Fruit fly (Drosophila melanogaster): ENCODE results near the gene Dip-B.

Dip-B gene

dm6 chr3R:13799567-13800429, 17.7 kb downstream of the Dip-B start (continued):
- TF ChIP-seq tap (tag; optimal IDR thresholded peaks at IDR 0.05) (peak; percentile 25), fd96Cb (tag; optimal IDR thresholded peaks at IDR 0.05) (peak; percentile 34), CG4424 (GFP tag; optimal IDR thresholded peaks at IDR 0.05) (peak; percentile 56), fd102C (GFP tag; optimal IDR thresholded peaks at IDR 0.05) (peak; percentile 2), CG9932 (GFP tag; IDR thresholded peaks at IDR 0.05) (no peak), E2f2 (GFP tag; IDR thresholded peaks at IDR 0.05) (no peak), gem (tag; optimal IDR thresholded peaks at IDR 0.05) (peak; percentile 77), nerfin-1 (tag; optimal IDR thresholded peaks at IDR 0.05) (no peak), dpn (GFP tag; optimal IDR thresholded peaks at IDR 0.05) (peak in 1 of 2 experiments; percentile 3), CG7556 (GFP tag; optimal IDR thresholded peaks at IDR 0.05) (peak; percentile 64), CG10366 (GFP tag; IDR thresholded peaks at IDR 0.05) (no peak), Asciz (GFP tag; optimal IDR thresholded peaks at IDR 0.05) (no peak), Hr78 (GFP tag; optimal IDR thresholded peaks at IDR 0.05) (no peak), exex (tag; optimal IDR thresholded peaks at IDR 0.05) (no peak), CG13775 (GFP tag; optimal IDR thresholded peaks at IDR 0.05) (peak; percentile 60), grau (tag; optimal IDR thresholded peaks at IDR 0.05) (peak; percentile 62), az2 (GFP tag; optimal IDR thresholded peaks at IDR 0.05) (peak; percentile 49), cg (GFP tag; optimal IDR thresholded peaks at IDR 0.05) (no peak), Atf6 (GFP tag; IDR thresholded peaks at IDR 0.05) (no peak), CG34376 (GFP tag; optimal IDR thresholded peaks at IDR 0.05) (no peak), Xrp1 (GFP tag; IDR thresholded peaks at IDR 0.05) (peak; percentile 68; the same call in 1 of the 2 replicates), Spps (tag; optimal IDR thresholded peaks at IDR 0.05) (no peak), CG7839 (tag; optimal IDR thresholded peaks at IDR 0.05) (peak; percentile 63), CG8359 (GFP tag; optimal IDR thresholded peaks at IDR 0.05; ENCODE audit: borderline replicate concordance) (peak; percentile 9), CG4854 (GFP tag; optimal IDR thresholded peaks at IDR 0.05) (no peak), Xbp1 (GFP tag; optimal IDR thresholded peaks at IDR 0.05) (no peak), tna (GFP tag; IDR thresholded peaks at IDR 0.05; ENCODE audit: partially characterized antibody) (no peak), org-1 (GFP tag; optimal IDR thresholded peaks at IDR 0.05) (peak; percentile 31), Rfx (GFP tag; IDR thresholded peaks at IDR 0.05) (no peak), Dad (GFP tag; optimal IDR thresholded peaks at IDR 0.05) (no peak), CG7357 (GFP tag; IDR thresholded peaks at IDR 0.05) (no peak), CG2712 (tag; optimal IDR thresholded peaks at IDR 0.05) (peak; percentile 75), ap (GFP tag; IDR thresholded peaks at IDR 0.05) (no peak), Doc2 (GFP tag; IDR thresholded peaks at IDR 0.05) (no peak), NFAT (GFP tag; IDR thresholded peaks at IDR 0.05) (no peak), CG17385 (GFP tag; optimal IDR thresholded peaks at IDR 0.05) (peak; percentile 25), Nf-YB (GFP tag; optimal IDR thresholded peaks at IDR 0.05) (peak; percentile 16), lbe (GFP tag; optimal IDR thresholded peaks at IDR 0.05) (no peak), CG7271 (tag; optimal IDR thresholded peaks at IDR 0.05) (peak; percentile 12), CG15601 (tag; optimal IDR thresholded peaks at IDR 0.05) (peak; percentile 28), schlank (tag; optimal IDR thresholded peaks at IDR 0.05) (no peak), CG14710 (tag; optimal IDR thresholded peaks at IDR 0.05) (peak; percentile 64), CkIIα-i1 (GFP tag; IDR thresholded peaks at IDR 0.05) (no peak), sens-2 (GFP tag; IDR thresholded peaks at IDR 0.05) (no peak), Oaz (GFP tag; IDR thresholded peaks at IDR 0.05) (no peak), Dp (GFP tag; optimal IDR thresholded peaks at IDR 0.05) (no peak), mirr (GFP tag; optimal IDR thresholded peaks at IDR 0.05) (peak; percentile 38), CG30403 (GFP tag; optimal IDR thresholded peaks at IDR 0.05) (peak; percentile 35)

All from whole organism, embryonic.